Worm (Caenorhabditis elegans) whole organism, L1 larva: ENCODE results near the gene gldi-11.

Experiments
- Y116A8C.19 ChIP-seq: sonication (generic microtip); optimal IDR thresholded peaks from 2 replicates; lab custom pipeline; 2016; ENCODE audit warnings: missing compliant biosample characterization, missing genetic modification characterization, borderline replicate concordance
- ceh-8 ChIP-seq: fragments of 200-800 bp; sonication (Bioruptor generic); optimal IDR thresholded peaks from 2 replicates; lab custom pipeline; 2018; ENCODE audit warnings: mild to moderate bottlenecking, missing genetic modification characterization, moderate library complexity, missing compliant biosample characterization
- ces-1 ChIP-seq: fragments of 150-350 bp; optimal IDR thresholded peaks from 2 replicates; lab custom pipeline; 2014; ENCODE audit warnings: missing biosample characterization, missing genetic modification reagents, missing genetic modification characterization
- dpl-1 ChIP-seq, 3 experiments: fragments of 150-350 bp in 2 of 3; sonication (generic microtip) in 1 of 3; optimal IDR thresholded peaks; 2 replicates each; lab custom pipeline; 2014 to 2017; ENCODE audit warnings: missing biosample characterization in 3 of 3, missing genetic modification characterization in 3 of 3, missing genetic modification reagents in 3 of 3
- efl-1 ChIP-seq, 4 experiments: fragments of 150-350 bp; optimal IDR thresholded peaks in 3 of 4; peaks in 1 of 4; 1 replicate in 1 of 4; 2 replicates in 3 of 4; lab custom pipeline; 2014; ENCODE audit warnings: missing biosample characterization in 2 of 4, missing genetic modification characterization in 2 of 4, missing genetic modification reagents in 2 of 4
- egl-13 ChIP-seq: sonication (generic microtip); optimal IDR thresholded peaks from 2 replicates; lab custom pipeline; 2016; ENCODE audit warnings: missing genotype, missing genetic modification reagents, missing genetic modification characterization, missing compliant biosample characterization
- egl-27 ChIP-seq, 2 experiments: fragments of 150-350 bp in 1 of 2; sonication (generic microtip); optimal IDR thresholded peaks; 3 replicates each; lab custom pipeline; 2017 to 2018; ENCODE audit warnings: missing biosample characterization in 2 of 2, missing genetic modification characterization in 2 of 2, missing genetic modification reagents in 2 of 2
- elt-2 ChIP-seq: sonication (generic microtip); optimal IDR thresholded peaks from 2 replicates; lab custom pipeline; 2016; ENCODE audit warnings: missing genetic modification characterization, mild to moderate bottlenecking, inconsistent platforms, missing compliant biosample characterization, missing genetic modification reagents
- fos-1 ChIP-seq: fragments of 150-350 bp; optimal IDR thresholded peaks from 2 replicates; lab custom pipeline; 2014; ENCODE audit warnings: missing biosample characterization, missing genetic modification characterization
- grh-1 ChIP-seq: fragments of 200-800 bp; sonication (Bioruptor generic); IDR thresholded peaks from 2 replicates; pipeline ENCODE4 v1.3.6; 2022; ENCODE audit warnings: missing genetic modification reagents, missing genetic modification characterization, missing compliant biosample characterization
- hlh-17 ChIP-seq: fragments of 200-800 bp; sonication (Bioruptor generic); optimal IDR thresholded peaks from 2 replicates; lab custom pipeline; 2018; ENCODE audit warnings: missing genetic modification characterization, mild to moderate bottlenecking, missing compliant biosample characterization, moderate library complexity, borderline replicate concordance
- hlh-4 ChIP-seq: sonication (generic microtip); optimal IDR thresholded peaks from 2 replicates; lab custom pipeline; 2016; ENCODE audit warnings: mild to moderate bottlenecking, missing genetic modification characterization, missing compliant biosample characterization
- irx-1 ChIP-seq: sonication (generic microtip); optimal IDR thresholded peaks from 2 replicates; lab custom pipeline; 2016; ENCODE audit warnings: missing genetic modification characterization, missing compliant biosample characterization
- jun-1 ChIP-seq: fragments of 150-350 bp; optimal IDR thresholded peaks from 2 replicates; lab custom pipeline; 2014; ENCODE audit warnings: missing biosample characterization, missing genetic modification reagents, missing genetic modification characterization
- lin-14 ChIP-seq: fragments of 200-800 bp; sonication (Bioruptor generic); optimal IDR thresholded peaks from 2 replicates; lab custom pipeline; 2018; ENCODE audit warnings: mild to moderate bottlenecking, missing genetic modification characterization, moderate library complexity, missing compliant biosample characterization
- lin-15B ChIP-seq: fragments of 150-350 bp; sonication (generic microtip); optimal IDR thresholded peaks from 3 replicates; lab custom pipeline; 2014; ENCODE audit warnings: missing biosample characterization, missing genetic modification characterization
- lin-35 ChIP-seq, 2 experiments: fragments of 150-350 bp; optimal IDR thresholded peaks; 2 replicates each; lab custom pipeline; 2014; ENCODE audit warnings: missing biosample characterization in 2 of 2, missing genetic modification characterization in 2 of 2, missing genetic modification reagents in 2 of 2
- lin-39 ChIP-seq: fragments of 150-350 bp; optimal IDR thresholded peaks from 2 replicates; lab custom pipeline; 2014; ENCODE audit warnings: missing biosample characterization, missing genetic modification reagents, missing genetic modification characterization
- lir-3 ChIP-seq: sonication (generic microtip); optimal IDR thresholded peaks from 2 replicates; lab custom pipeline; 2016; ENCODE audit warnings: mild to moderate bottlenecking, missing genetic modification characterization, moderate library complexity, missing compliant biosample characterization; ENCODE audit not compliant: poor library complexity
- lsy-2 ChIP-seq, 2 experiments: fragments of 150-350 bp; optimal IDR thresholded peaks; 2 replicates each; lab custom pipeline; 2014; ENCODE audit warnings: missing biosample characterization in 2 of 2, missing genetic modification characterization in 2 of 2
- nhr-237 ChIP-seq: fragments of 150-350 bp; optimal IDR thresholded peaks from 2 replicates; lab custom pipeline; 2014; ENCODE audit warnings: missing biosample characterization, missing genetic modification characterization
- nhr-47 ChIP-seq: sonication (generic microtip); optimal IDR thresholded peaks from 2 replicates; lab custom pipeline; 2016; ENCODE audit warnings: mild to moderate bottlenecking, missing genetic modification characterization, moderate library complexity, missing compliant biosample characterization
- nhr-90 ChIP-seq: sonication (generic microtip); optimal IDR thresholded peaks from 2 replicates; lab custom pipeline; 2016; ENCODE audit warnings: mild to moderate bottlenecking, missing genetic modification characterization, missing compliant biosample characterization; ENCODE audit not compliant: poor library complexity
- rnt-1 ChIP-seq: sonication (generic microtip); optimal IDR thresholded peaks from 2 replicates; lab custom pipeline; 2016; ENCODE audit warnings: mild to moderate bottlenecking, missing genetic modification characterization, moderate library complexity, missing compliant biosample characterization
- snpc-4 ChIP-seq: fragments of 150-350 bp; optimal IDR thresholded peaks from 2 replicates; lab custom pipeline; 2014; ENCODE audit warnings: missing biosample characterization, missing genetic modification characterization
- sox-4 ChIP-seq: sonication (generic microtip); optimal IDR thresholded peaks from 2 replicates; lab custom pipeline; 2016; ENCODE audit warnings: missing genetic modification characterization, missing compliant biosample characterization
- sptf-1 ChIP-seq: fragments of 150-350 bp; optimal IDR thresholded peaks from 2 replicates; lab custom pipeline; 2014; ENCODE audit warnings: missing biosample characterization, missing genetic modification characterization
- sup-37 ChIP-seq: fragments of 200-800 bp; sonication (Bioruptor generic); optimal IDR thresholded peaks from 2 replicates; lab custom pipeline; 2018; ENCODE audit warnings: mild to moderate bottlenecking, missing genetic modification characterization, missing compliant biosample characterization
- swsn-7 ChIP-seq: sonication (generic microtip); optimal IDR thresholded peaks from 2 replicates; lab custom pipeline; 2016; ENCODE audit warnings: missing genetic modification characterization, missing compliant biosample characterization
- tlp-1 ChIP-seq: fragments of 150-350 bp; optimal IDR thresholded peaks from 2 replicates; lab custom pipeline; 2014; ENCODE audit warnings: missing biosample characterization, missing genetic modification characterization
- unc-30 ChIP-seq: sonication (generic microtip); optimal IDR thresholded peaks from 2 replicates; lab custom pipeline; 2017; ENCODE audit warnings: missing biosample characterization, missing genetic modification characterization
- unc-62 ChIP-seq: fragments of 150-350 bp; optimal IDR thresholded peaks from 2 replicates; lab custom pipeline; 2014; ENCODE audit warnings: missing biosample characterization, missing genetic modification reagents, missing genetic modification characterization
- unc-86 ChIP-seq: sonication (generic microtip); optimal IDR thresholded peaks from 2 replicates; lab custom pipeline; 2016; ENCODE audit warnings: missing genetic modification characterization, missing compliant biosample characterization
- ztf-11 ChIP-seq, 2 experiments: sonication (generic microtip); optimal IDR thresholded peaks; 2 replicates each; lab custom pipeline; 2016 to 2017; ENCODE audit warnings: missing genetic modification characterization in 2 of 2, missing biosample characterization in 1 of 2, missing compliant biosample characterization in 1 of 2
- ztf-4 ChIP-seq: fragments of 150-350 bp; optimal IDR thresholded peaks from 2 replicates; lab custom pipeline; 2014; ENCODE audit warnings: missing biosample characterization, missing genetic modification characterization

The gldi-11 gene

ce11 chrII:4941050-4941449 is 4.5 kb downstream of the gldi-11 start, which contains the start of gene cblc-1:
Gene cblc-1, minus strand, starts transcription at chrII:4941150.
- TF ChIP-seq ceh-8 (GFP tag; lab: Kevin White, UChicago) (no peak), egl-13 (tag; lab: Kevin White, UChicago) (no peak), lin-14 (GFP tag; lab: Kevin White, UChicago) (no peak), lin-39 (tag; lab: Kevin White, UChicago) (no peak), elt-2 (no peak), unc-30 (tag; lab: Kevin White, UChicago) (no peak), dpl-1 (GFP tag; optimal IDR thresholded peaks at IDR 0.05; lab: Kevin White, UChicago) (no peak), ztf-11 (tag; optimal IDR thresholded peaks at IDR 0.05; lab: Kevin White, UChicago) (no peak), sptf-1 (tag; lab: Kevin White, UChicago) (no peak), ces-1 (GFP tag; lab: Kevin White, UChicago) (no peak), swsn-7 (tag; lab: Kevin White, UChicago) (no peak), sox-4 (tag; lab: Kevin White, UChicago) (no peak), irx-1 (no peak), nhr-90 (tag; lab: Kevin White, UChicago) (no peak), egl-27 (tag; optimal IDR thresholded peaks at IDR 0.05; lab: Kevin White, UChicago) (no peak), efl-1 (optimal IDR thresholded peaks at IDR 0.05; lab: Kevin White, UChicago) (no peak), efl-1 (GFP tag; optimal IDR thresholded peaks at IDR 0.05 in 1 of 2; lab: Kevin White, UChicago) (no peak)

- TF ChIP-seq rnt-1 (tag; lab: Kevin White, UChicago): no peak
- no peak for TF ChIP-seq sup-37 (GFP tag; lab: Kevin White, UChicago)
- TF ChIP-seq nhr-47 (tag; lab: Kevin White, UChicago): no peak
- no peak for TF ChIP-seq Y116A8C.19
- TF ChIP-seq lin-15B (tag; lab: Kevin White, UChicago): no peak
- TF ChIP-seq ztf-4 (tag; lab: Kevin White, UChicago): no peak
- TF ChIP-seq hlh-4: no peak
- no peak for TF ChIP-seq fos-1 (tag; lab: Kevin White, UChicago)
- TF ChIP-seq lir-3 (tag; lab: Kevin White, UChicago): no peak
- no peak for TF ChIP-seq elt-2
- TF ChIP-seq unc-86: no peak
- no peak for TF ChIP-seq tlp-1
- TF ChIP-seq grh-1 (GFP tag; lab: Robert Waterston, UW): no peak
- TF ChIP-seq snpc-4 (tag; lab: Kevin White, UChicago): no peak
- no peak for TF ChIP-seq nhr-237 (tag; lab: Kevin White, UChicago)
- no peak for TF ChIP-seq unc-62 (GFP tag; lab: Kevin White, UChicago)
- no peak for TF ChIP-seq egl-13 (tag; lab: Kevin White, UChicago)
- TF ChIP-seq jun-1 (tag; lab: Kevin White, UChicago): no peak
- TF ChIP-seq hlh-17 (GFP tag; lab: Kevin White, UChicago): no peak
- TF ChIP-seq unc-30 (tag; lab: Kevin White, UChicago): no peak
Measured at ce11 chrII:4937743-4938142, 7.8 kb downstream of the gldi-11 start, which contains the start of gene ZK546.4. Gene ZK546.4, plus strand, starts transcription at chrII:4938043.

- TF ChIP-seq unc-30 (tag; lab: Kevin White, UChicago) (no peak), dpl-1 (GFP tag; optimal IDR thresholded peaks at IDR 0.05; lab: Kevin White, UChicago) (peak in 1 of 3 experiments; percentile 16), lin-35 (GFP tag; optimal IDR thresholded peaks at IDR 0.05; lab: Kevin White, UChicago) (peak in 1 of 2 experiments; percentile 29), lsy-2 (tag; optimal IDR thresholded peaks at IDR 0.05; lab: Kevin White, UChicago) (peak in 1 of 2 experiments; percentile 36), efl-1 (optimal IDR thresholded peaks at IDR 0.05; lab: Kevin White, UChicago) (peak; percentile 10 to 33), efl-1 (GFP tag; optimal IDR thresholded peaks at IDR 0.05 in 1 of 2; lab: Kevin White, UChicago) (peak in 1 of 2 experiments; percentile 23)
- TF ChIP-seq, all 84 proteins: peak for 4
Measured at ce11 chrII:4935518-4935917, 10.1 kb downstream of the gldi-11 start, which contains the start of gene ZK546.5. Gene ZK546.5, plus strand, starts transcription at chrII:4935818.
